Worm (Caenorhabditis elegans) whole organism, dauer: Measurements from ENCODE around the gene T06E6.15.

ENCODE experiments used
- unc-62 ChIP-seq: sonication (generic microtip); optimal IDR thresholded peaks from 2 replicates; lab custom pipeline; 2017; ENCODE audit warnings: missing biosample characterization, missing genetic modification reagents, missing genetic modification characterization

Gene T06E6.15

ce11 chrV:15417822-15418221 is 18.2 kb upstream of the T06E6.15 start, which contains the start of gene T06E6.10:
Gene T06E6.10, plus strand, starts transcription at chrV:15418122.
- no peak for TF ChIP-seq unc-62 (GFP tag; lab: Kevin White, UChicago)

DNA sequence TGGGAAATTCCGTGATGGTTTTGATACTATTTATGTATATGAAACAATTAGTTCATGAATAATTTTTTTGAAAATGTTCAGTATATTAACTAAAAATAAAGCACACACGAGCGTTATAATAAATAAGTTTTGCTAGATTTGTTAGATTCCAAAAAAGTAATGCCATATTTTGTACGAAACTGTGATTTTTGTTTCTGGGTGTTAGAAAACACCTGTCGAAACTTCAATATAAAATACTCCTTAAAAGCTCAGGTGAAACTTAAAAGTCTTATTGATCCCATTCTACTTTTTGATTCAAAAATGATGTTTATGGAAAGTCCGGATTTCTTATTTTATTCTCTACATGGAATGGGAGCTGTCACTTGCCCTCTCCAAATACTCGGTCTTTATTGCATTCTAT is 16.4 kb upstream of the T06E6.15 start, which contains the start of gene srh-265:
Gene srh-265, plus strand, starts transcription at position 301 of the 400 bp plus-strand sequence.
- no peak for TF ChIP-seq unc-62 (GFP tag; lab: Kevin White, UChicago)

DNA sequence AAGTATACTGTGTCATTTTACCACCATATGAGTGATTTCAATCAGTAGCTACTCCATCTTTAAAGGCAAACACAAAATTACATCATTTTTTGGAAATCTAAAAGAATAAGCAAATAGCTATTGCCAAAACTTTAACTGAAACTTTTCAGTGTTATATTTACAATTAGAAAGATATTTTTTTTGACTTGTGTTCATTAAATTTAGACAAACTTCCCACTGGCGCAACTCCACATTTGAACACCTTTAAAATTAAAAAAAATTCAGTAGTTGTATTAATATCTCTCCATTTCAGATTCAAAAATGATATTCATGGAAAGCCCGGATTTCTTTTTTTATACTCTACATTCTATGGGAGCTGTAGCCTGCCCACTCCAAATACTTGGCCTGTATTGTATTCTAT is 14.3 kb upstream of the T06E6.15 start, which contains the start of gene srh-264:
Gene srh-264, plus strand, starts transcription at position 301 of the 400 bp plus-strand sequence.
- TF ChIP-seq unc-62 (GFP tag; lab: Kevin White, UChicago), result no peak

DNA sequence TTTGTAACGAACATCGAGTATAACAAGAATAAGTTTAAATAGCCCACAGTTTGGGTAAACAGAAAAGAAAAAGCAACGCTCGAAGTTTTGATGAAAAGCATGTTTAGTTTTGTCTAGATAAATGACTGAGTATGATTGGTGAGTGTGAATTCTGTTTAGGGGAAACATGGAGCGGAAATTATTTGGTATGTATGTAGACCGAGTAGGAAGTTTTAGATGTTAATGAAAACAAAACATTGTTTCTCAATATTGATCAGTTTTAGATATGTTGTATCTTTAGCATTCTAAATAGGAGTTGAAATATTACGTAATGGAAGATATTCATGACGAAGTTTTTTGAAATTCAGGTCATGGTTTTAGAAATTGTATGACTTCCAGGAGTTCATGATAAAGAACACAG is 13.0 kb upstream of the T06E6.15 start, which contains the start of gene srbc-63:
Gene srbc-63, minus strand, starts transcription at position 101 of the 400 bp plus-strand sequence.
- no peak for TF ChIP-seq unc-62 (GFP tag; lab: Kevin White, UChicago)

- TF ChIP-seq unc-62 (GFP tag; lab: Kevin White, UChicago), result no peak
Observed at ce11 chrV:15406928-15407327, 7.3 kb upstream of the T06E6.15 start, which contains the start of gene srh-257. Gene srh-257, plus strand, starts transcription at chrV:15407228.

DNA sequence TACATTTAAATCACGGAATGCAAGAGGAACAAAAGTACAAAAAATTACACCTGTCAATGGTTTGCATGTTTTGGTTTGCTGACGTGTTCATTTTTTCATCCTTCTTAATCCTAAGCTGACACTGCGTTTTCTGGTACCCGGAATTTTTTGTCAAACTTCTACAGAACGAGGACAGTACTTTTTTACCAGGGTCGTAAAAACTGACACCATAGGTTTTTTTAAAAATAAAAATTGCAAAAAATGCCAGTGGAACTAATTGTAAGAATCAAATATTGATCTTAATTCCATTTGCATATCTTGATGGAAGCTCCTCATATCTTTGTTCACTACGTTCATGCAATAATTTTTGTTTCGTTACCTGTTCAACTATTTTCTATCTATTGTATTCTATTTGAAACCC is 5.3 kb upstream of the T06E6.15 start, which contains the start of gene srh-258:
Gene srh-258, plus strand, starts transcription at position 301 of the 400 bp plus-strand sequence.
- no peak for TF ChIP-seq unc-62 (GFP tag; lab: Kevin White, UChicago)

DNA sequence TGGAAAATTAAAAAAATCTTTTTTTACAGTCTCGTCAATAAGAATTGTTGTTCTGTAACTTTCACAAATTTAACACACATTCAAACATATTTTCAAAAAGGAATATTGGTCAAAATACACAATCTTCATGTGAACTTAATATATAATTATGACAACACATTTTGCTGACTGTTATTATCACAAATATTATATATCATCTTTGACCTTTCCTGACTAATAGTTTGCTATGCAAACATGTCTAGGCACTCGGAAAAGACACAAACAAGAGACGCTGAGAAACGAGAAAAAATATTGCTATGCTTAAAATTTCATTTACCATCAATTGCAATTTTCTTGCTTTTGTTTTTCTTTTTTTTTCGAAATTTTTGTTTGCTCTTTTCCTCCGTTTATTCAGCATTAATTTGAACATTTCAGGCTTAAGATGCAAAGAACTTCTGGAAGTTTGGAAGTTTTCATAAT is 2.3 kb upstream of the T06E6.15 start, which contains the start of gene fbxa-135:
Gene fbxa-135, plus strand, starts transcription at position 409 of the 459 bp plus-strand sequence.
- no peak for TF ChIP-seq unc-62 (GFP tag; lab: Kevin White, UChicago)

DNA sequence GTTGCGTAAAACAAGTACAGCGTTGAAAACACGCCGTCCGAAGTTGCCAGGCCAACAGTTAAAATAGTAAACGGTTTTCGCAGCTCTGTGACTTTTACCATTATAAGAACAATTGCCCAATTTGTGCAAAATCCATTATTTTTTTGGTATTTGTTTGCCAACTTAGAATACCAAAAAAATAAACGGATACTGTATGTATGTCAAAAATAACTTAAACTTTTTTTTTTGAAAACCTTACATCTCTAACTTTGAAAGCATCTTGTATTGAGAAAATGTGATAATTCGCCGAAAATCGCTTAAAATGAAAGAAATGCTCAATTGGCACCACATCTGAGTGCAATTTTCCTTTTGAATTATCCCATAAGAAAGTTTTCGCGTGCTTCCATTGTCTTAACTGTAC is 863 bp downstream of the T06E6.15 start, which contains the start of gene fbxa-199:
Gene fbxa-199, minus strand, starts transcription at position 101 of the 400 bp plus-strand sequence.
- TF ChIP-seq unc-62 (GFP tag; lab: Kevin White, UChicago), result no peak

ce11 chrV:15397139-15397538 is 2.5 kb downstream of the T06E6.15 start:
- TF ChIP-seq unc-62 (GFP tag; lab: Kevin White, UChicago), result no peak

ce11 chrV:15395347-15395746 is 4.2 kb downstream of the T06E6.15 start, which contains the start of gene cyb-3:
Gene cyb-3, plus strand, starts transcription at chrV:15395696.
- TF ChIP-seq unc-62 (GFP tag; lab: Kevin White, UChicago), result no peak

- no peak for TF ChIP-seq unc-62 (GFP tag; lab: Kevin White, UChicago)
Observed at ce11 chrV:15394906-15395305, 4.7 kb downstream of the T06E6.15 start, which contains the start of gene T06E6.1. Gene T06E6.1, minus strand, starts transcription at chrV:15394961.

DNA sequence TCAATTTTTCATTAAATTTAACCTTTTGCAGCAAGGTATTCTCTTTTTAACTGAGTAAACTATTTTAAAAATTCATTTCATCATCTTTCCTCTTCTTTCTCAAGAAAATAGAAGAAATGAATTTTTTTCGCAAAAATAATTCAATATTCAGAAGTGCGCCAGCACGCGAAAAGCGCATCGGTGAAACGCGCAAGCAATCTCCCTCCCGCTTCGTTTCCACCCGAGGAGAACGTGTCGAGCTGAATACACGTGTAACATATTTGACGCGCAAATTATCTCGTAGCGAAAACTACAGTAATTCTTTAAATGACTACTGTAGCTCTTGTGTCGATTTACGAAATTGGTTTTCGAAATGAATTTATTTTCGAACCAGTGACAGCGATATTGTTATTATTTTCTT is 7.5 kb downstream of the T06E6.15 start:
- no peak for TF ChIP-seq unc-62 (GFP tag; lab: Kevin White, UChicago)

DNA sequence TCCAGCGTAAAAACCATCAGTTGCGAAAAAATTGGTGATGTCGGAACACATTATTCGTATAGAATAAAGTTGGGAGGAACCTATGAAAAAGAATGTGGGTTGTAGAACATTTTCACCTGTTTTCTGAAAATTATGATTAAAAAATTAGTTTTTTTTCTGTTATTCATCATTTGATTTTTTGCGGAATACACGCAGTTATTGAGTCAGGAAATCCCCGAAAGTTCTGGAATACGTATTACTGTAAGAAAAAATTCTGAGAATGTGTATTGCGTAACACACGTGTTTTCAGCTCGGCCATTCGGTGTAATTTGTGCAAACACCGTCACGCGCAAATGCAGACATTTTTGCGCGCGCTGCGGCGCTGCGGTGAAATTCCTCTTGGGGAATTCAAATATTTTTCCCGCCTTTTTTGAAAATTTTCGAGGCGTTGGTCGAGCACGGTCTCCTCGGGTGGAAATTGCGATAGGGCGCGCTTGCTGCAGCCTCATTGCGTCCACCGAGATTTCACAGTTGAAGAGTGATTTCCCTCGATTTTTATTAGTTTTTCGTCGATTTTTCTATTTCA is 10.7 kb downstream of the T06E6.15 start, which contains the start of gene srh-170:
Gene srh-170, minus strand, starts transcription at position 51 of the 565 bp plus-strand sequence.
- no peak for TF ChIP-seq unc-62 (GFP tag; lab: Kevin White, UChicago)

- no peak for TF ChIP-seq unc-62 (GFP tag; lab: Kevin White, UChicago)
Observed at ce11 chrV:15384733-15385132, 14.9 kb downstream of the T06E6.15 start, which contains the start of gene str-102. Gene str-102, plus strand, starts transcription at chrV:15385033.

ce11 chrV:15383739-15384138 is 15.9 kb downstream of the T06E6.15 start, which contains the start of gene str-88:
Gene str-88, minus strand, starts transcription at chrV:15383839.
- no peak for TF ChIP-seq unc-62 (GFP tag; lab: Kevin White, UChicago)

DNA sequence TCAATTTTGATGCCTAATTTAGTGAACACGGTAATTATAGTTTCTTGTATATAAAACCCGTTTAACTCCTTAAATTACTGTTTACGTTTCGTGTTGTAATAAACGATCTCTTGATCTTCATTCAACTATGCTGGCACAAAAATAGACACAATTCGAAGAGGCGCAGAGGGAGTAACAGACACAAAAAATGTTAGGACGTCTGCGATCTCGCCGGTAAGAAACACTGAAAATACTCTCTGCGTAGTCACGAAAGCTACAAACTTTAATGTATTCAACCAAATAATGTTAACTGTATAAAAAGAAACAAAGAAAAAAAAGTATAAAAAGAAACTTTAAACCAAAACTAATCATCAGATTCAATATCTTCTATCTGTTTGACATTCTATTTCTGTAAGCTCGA is 18.7 kb downstream of the T06E6.15 start, which contains the start of gene dhs-23:
Gene dhs-23, plus strand, starts transcription at position 363 of the 400 bp plus-strand sequence.
- TF ChIP-seq unc-62 (GFP tag; lab: Kevin White, UChicago), result no peak
